Worm (Caenorhabditis elegans) whole organism, L4 larva: Measurements from ENCODE around the gene R13A1.1.

Experiments
- F26F4.8 ChIP-seq: fragments of 200-800 bp; sonication (Bioruptor generic); conservative IDR thresholded peaks from 2 replicates; pipeline ENCODE4 v1.3.6; 2022; ENCODE audit warnings: missing genetic modification characterization, missing compliant biosample characterization
- F37D6.2 ChIP-seq: sonication (generic microtip); optimal IDR thresholded peaks from 2 replicates; lab custom pipeline; 2016; ENCODE audit warnings: mild to moderate bottlenecking, missing genetic modification characterization, missing compliant biosample characterization
- F49E8.2 ChIP-seq: sonication (generic microtip); optimal IDR thresholded peaks from 2 replicates; lab custom pipeline; 2016; ENCODE audit warnings: missing compliant biosample characterization, mild to moderate bottlenecking, missing genetic modification characterization, borderline replicate concordance
- Y105C5A.15 ChIP-seq: fragments of 200-800 bp; sonication (Bioruptor generic); IDR thresholded peaks from 2 replicates; pipeline ENCODE4 v1.3.6; 2022; ENCODE audit warnings: missing genetic modification characterization, missing compliant biosample characterization
- ZK546.5 ChIP-seq, 2 experiments: sonication (generic microtip); optimal IDR thresholded peaks; 2 replicates each; lab custom pipeline; 2017; ENCODE audit warnings: missing biosample characterization in 2 of 2, missing genetic modification characterization in 2 of 2
- ama-1 ChIP-seq: fragments of 150-350 bp; optimal IDR thresholded peaks from 2 replicates; lab custom pipeline; 2014; ENCODE audit warnings: inconsistent platforms, mixed read lengths
- attf-4 ChIP-seq: sonication (generic microtip); optimal IDR thresholded peaks from 3 replicates; lab custom pipeline; 2017; ENCODE audit warnings: missing biosample characterization, missing genetic modification characterization
- ceh-28 ChIP-seq: fragments of 150-350 bp; optimal IDR thresholded peaks from 2 replicates; lab custom pipeline; 2014; ENCODE audit warnings: missing biosample characterization, missing genetic modification reagents, missing genetic modification characterization
- ceh-62 ChIP-seq: sonication (generic microtip); optimal IDR thresholded peaks from 2 replicates; lab custom pipeline; 2017; ENCODE audit warnings: missing biosample characterization, missing genetic modification characterization
- ceh-82 ChIP-seq: sonication (generic microtip); optimal IDR thresholded peaks from 2 replicates; lab custom pipeline; 2017; ENCODE audit warnings: missing biosample characterization, missing genetic modification characterization
- daf-12 ChIP-seq: fragments of 150-350 bp; optimal IDR thresholded peaks from 2 replicates; lab custom pipeline; 2014; ENCODE audit warnings: missing biosample characterization, missing genetic modification reagents, missing genetic modification characterization
- daf-16 ChIP-seq, 3 experiments: sonication (generic microtip); optimal IDR thresholded peaks; 2 replicates each; lab custom pipeline; 2016 to 2017; ENCODE audit warnings: missing genetic modification characterization in 3 of 3, missing genetic modification reagents in 3 of 3, mild to moderate bottlenecking in 2 of 3, missing compliant biosample characterization in 2 of 3, missing biosample characterization in 1 of 3, moderate library complexity in 1 of 3
- dmd-8 ChIP-seq: fragments of 200-800 bp; sonication (Bioruptor generic); IDR thresholded peaks from 2 replicates; pipeline ENCODE4 v1.3.6; 2022; ENCODE audit warnings: missing genetic modification characterization, missing compliant biosample characterization
- dmd-9 ChIP-seq: fragments of 200-800 bp; sonication (Bioruptor generic); IDR thresholded peaks from 2 replicates; pipeline ENCODE4 v1.3.6; 2022; ENCODE audit warnings: missing genetic modification reagents, missing genetic modification characterization, missing compliant biosample characterization
- fos-1 ChIP-seq: fragments of 150-350 bp; optimal IDR thresholded peaks from 2 replicates; lab custom pipeline; 2014; ENCODE audit warnings: missing biosample characterization, missing genetic modification characterization
- gei-8 ChIP-seq: fragments of 200-800 bp; sonication (Bioruptor generic); optimal IDR thresholded peaks from 2 replicates; lab custom pipeline; 2018; ENCODE audit warnings: mild to moderate bottlenecking, missing genetic modification characterization, missing compliant biosample characterization
- hlh-11 ChIP-seq: fragments of 200-800 bp; sonication (Bioruptor generic); optimal IDR thresholded peaks from 2 replicates; lab custom pipeline; 2018; ENCODE audit warnings: mild to moderate bottlenecking, missing genetic modification characterization, missing compliant biosample characterization
- hlh-30 ChIP-seq: sonication (generic microtip); optimal IDR thresholded peaks from 2 replicates; lab custom pipeline; 2017; ENCODE audit warnings: antibody characterized with exemption, mild to moderate bottlenecking, missing genetic modification characterization, missing compliant biosample characterization; ENCODE audit not compliant: insufficient read depth
- hmg-1.1 ChIP-seq: fragments of 200-800 bp; sonication (Bioruptor generic); IDR thresholded peaks from 2 replicates; pipeline ENCODE4 v1.3.6; 2022; ENCODE audit warnings: missing genetic modification reagents, missing genetic modification characterization, missing compliant biosample characterization
- lin-15B ChIP-seq: fragments of 150-350 bp; sonication (generic microtip); optimal IDR thresholded peaks from 3 replicates; lab custom pipeline; 2014; ENCODE audit warnings: missing biosample characterization, missing genetic modification characterization
- lin-38 ChIP-seq: fragments of 200-800 bp; sonication (Bioruptor generic); IDR thresholded peaks from 2 replicates; pipeline ENCODE4 v1.3.6; 2022; ENCODE audit warnings: missing genetic modification reagents, missing genetic modification characterization, missing compliant biosample characterization
- lin-39 ChIP-seq: fragments of 150-350 bp; optimal IDR thresholded peaks from 2 replicates; lab custom pipeline; 2014; ENCODE audit warnings: missing biosample characterization, missing genetic modification reagents, missing genetic modification characterization
- madf-5 ChIP-seq, 2 experiments: fragments of 200-800 bp; sonication (Bioruptor generic); IDR thresholded peaks; 2 replicates each; pipeline ENCODE4 v1.3.6; 2022; ENCODE audit warnings: missing compliant biosample characterization in 2 of 2, missing genetic modification characterization in 2 of 2
- madf-9 ChIP-seq: fragments of 200-800 bp; sonication (Bioruptor generic); conservative IDR thresholded peaks from 2 replicates; pipeline ENCODE4 v1.3.6; 2022; ENCODE audit warnings: missing genetic modification reagents, missing genetic modification characterization, missing compliant biosample characterization
- mep-1 ChIP-seq: fragments of 150-350 bp; sonication (generic microtip); optimal IDR thresholded peaks from 3 replicates; lab custom pipeline; 2014; ENCODE audit warnings: missing biosample characterization, missing genetic modification characterization
- nhr-111 ChIP-seq: fragments of 200-800 bp; sonication (Bioruptor generic); optimal IDR thresholded peaks from 2 replicates; lab custom pipeline; 2018; ENCODE audit warnings: mild to moderate bottlenecking, missing genetic modification characterization, missing compliant biosample characterization
- nhr-28 ChIP-seq: fragments of 150-350 bp; optimal IDR thresholded peaks from 2 replicates; lab custom pipeline; 2014; ENCODE audit warnings: missing biosample characterization, missing genetic modification characterization
- nhr-48 ChIP-seq: sonication (generic microtip); optimal IDR thresholded peaks from 2 replicates; lab custom pipeline; 2016; ENCODE audit warnings: mild to moderate bottlenecking, missing genetic modification characterization, missing compliant biosample characterization
- nhr-77 ChIP-seq: fragments of 150-350 bp; optimal IDR thresholded peaks from 2 replicates; lab custom pipeline; 2014; ENCODE audit warnings: missing biosample characterization, missing genetic modification characterization
- pha-4 ChIP-seq, 2 experiments: fragments of 150-350 bp in 1 of 2; fragments of 200-800 bp in 1 of 2; sonication (Bioruptor generic) in 1 of 2; IDR thresholded peaks in 1 of 2; optimal IDR thresholded peaks in 1 of 2; 2 replicates each; pipeline versions ENCODE4 v1.3.6 to Lab custom; 2014 to 2022; ENCODE audit warnings: missing genetic modification characterization in 2 of 2, missing genetic modification reagents in 2 of 2, missing biosample characterization in 1 of 2, missing compliant biosample characterization in 1 of 2
- php-3 ChIP-seq: fragments of 200-800 bp; sonication (Bioruptor generic); IDR thresholded peaks from 2 replicates; pipeline ENCODE4 v1.3.6; 2022; ENCODE audit warnings: missing genetic modification reagents, missing genetic modification characterization, missing compliant biosample characterization
- pqm-1 ChIP-seq: sonication (generic microtip); optimal IDR thresholded peaks from 2 replicates; lab custom pipeline; 2017; ENCODE audit warnings: missing biosample characterization, missing genetic modification characterization
- sdz-12 ChIP-seq: fragments of 200-800 bp; sonication (Bioruptor generic); optimal IDR thresholded peaks from 2 replicates; lab custom pipeline; 2018; ENCODE audit warnings: mild to moderate bottlenecking, missing genetic modification characterization, missing compliant biosample characterization
- set-16 ChIP-seq: fragments of 200-800 bp; sonication (Bioruptor generic); IDR thresholded peaks from 2 replicates; pipeline ENCODE4 v1.3.6; 2022; ENCODE audit warnings: missing genetic modification reagents, missing genetic modification characterization, missing compliant biosample characterization
- snpc-4 ChIP-seq: fragments of 150-350 bp; optimal IDR thresholded peaks from 2 replicates; lab custom pipeline; 2014; ENCODE audit warnings: missing biosample characterization, missing genetic modification characterization
- spr-3 ChIP-seq: fragments of 200-800 bp; sonication (Bioruptor generic); optimal IDR thresholded peaks from 2 replicates; lab custom pipeline; 2018; ENCODE audit warnings: mild to moderate bottlenecking, missing genetic modification characterization, missing compliant biosample characterization
- unc-39 ChIP-seq: sonication (generic microtip); optimal IDR thresholded peaks from 2 replicates; lab custom pipeline; 2017; ENCODE audit warnings: missing biosample characterization, missing genetic modification characterization
- unc-62 ChIP-seq, 3 experiments: fragments of 150-350 bp in 1 of 3; sonication (generic microtip); optimal IDR thresholded peaks in 2 of 3; peaks in 1 of 3; 1 replicate in 1 of 3; 2 replicates in 2 of 3; lab custom pipeline; 2014 to 2017; ENCODE audit warnings: missing biosample characterization in 3 of 3, missing genetic modification characterization in 3 of 3, missing genetic modification reagents in 3 of 3, missing genotype in 1 of 3
- vab-7 ChIP-seq: fragments of 200-800 bp; sonication (Bioruptor generic); IDR thresholded peaks from 2 replicates; pipeline ENCODE4 v1.3.6; 2022; ENCODE audit warnings: missing genetic modification reagents, missing genetic modification characterization, missing compliant biosample characterization
- ztf-11 ChIP-seq: fragments of 150-350 bp; optimal IDR thresholded peaks from 2 replicates; lab custom pipeline; 2014; ENCODE audit warnings: missing biosample characterization, missing genetic modification characterization
- ztf-7 ChIP-seq: fragments of 150-350 bp; optimal IDR thresholded peaks from 2 replicates; lab custom pipeline; 2014; ENCODE audit warnings: missing biosample characterization, missing genetic modification characterization

Gene R13A1.1

ce11 chrIV:7195734-7196133, 24.1 kb upstream of the R13A1.1 start, which contains the start of gene best-16:
best-16 (minus strand) TSS chrIV:7195834.
- TF ChIP-seq Y105C5A.15 (GFP tag; lab: Robert Waterston, UW) = no peak
- no peak for TF ChIP-seq ztf-11 (tag; lab: Kevin White, UChicago)
- no peak for TF ChIP-seq pqm-1 (tag; lab: Kevin White, UChicago)
- no peak for TF ChIP-seq ceh-82 (tag; lab: Kevin White, UChicago)
- TF ChIP-seq F49E8.2 (tag; lab: Kevin White, UChicago) = no peak
- no peak for TF ChIP-seq hlh-11 (tag; lab: Kevin White, UChicago)
- TF ChIP-seq snpc-4 (tag; lab: Kevin White, UChicago) = no peak
- no peak for TF ChIP-seq ZK546.5 (tag; optimal IDR thresholded peaks at IDR 0.05; lab: Kevin White, UChicago)
- TF ChIP-seq lin-15B (tag; lab: Kevin White, UChicago) = no peak
- no peak for TF ChIP-seq fos-1 (tag; lab: Kevin White, UChicago)
- no peak for TF ChIP-seq dmd-8
- no peak for TF ChIP-seq spr-3 (GFP tag; lab: Kevin White, UChicago)
- no peak for TF ChIP-seq lin-38 (GFP tag; lab: Robert Waterston, UW)

ce11 chrIV:7196853-7197252, 23.0 kb upstream of the R13A1.1 start, which contains the start of gene unc-8:
unc-8 (plus strand) TSS chrIV:7197153.
- no peak for TF ChIP-seq nhr-77 (tag; lab: Kevin White, UChicago)
- TF ChIP-seq ceh-28 (tag; lab: Kevin White, UChicago) = no peak

- TF ChIP-seq lin-38 (GFP tag; lab: Robert Waterston, UW) (no peak), sdz-12 (no peak), hmg-1.1 (GFP tag; lab: Robert Waterston, UW) (no peak), Y105C5A.15 (GFP tag; lab: Robert Waterston, UW) (no peak), snpc-4 (tag; lab: Kevin White, UChicago) (no peak), F37D6.2 (no peak), daf-16 (GFP tag; optimal IDR thresholded peaks at IDR 0.05; lab: Kevin White, UChicago) (no peak), daf-16 (tag; optimal IDR thresholded peaks at IDR 0.05; lab: Kevin White, UChicago) (no peak)
Measured at ce11 chrIV:7203696-7204095, 16.1 kb upstream of the R13A1.1 start, which contains the start of gene R13A1.3. R13A1.3 (plus strand) TSS chrIV:7203996.

- TF ChIP-seq daf-12 (tag; lab: Kevin White, UChicago) (no peak), unc-39 (no peak), F49E8.2 (tag; lab: Kevin White, UChicago) (no peak), attf-4 (tag; lab: Kevin White, UChicago) (no peak), nhr-28 (tag; lab: Kevin White, UChicago) (no peak), gei-8 (GFP tag; lab: Kevin White, UChicago) (no peak), mep-1 (tag; lab: Kevin White, UChicago) (no peak), dmd-8 (no peak)
Measured at ce11 chrIV:7205969-7206368, 13.9 kb upstream of the R13A1.1 start, which contains the start of gene kcc-1. kcc-1 (plus strand) TSS chrIV:7206269.

- TF ChIP-seq set-16 (GFP tag; lab: Robert Waterston, UW) (no peak), hlh-11 (tag; lab: Kevin White, UChicago) (no peak), madf-9 (GFP tag; lab: Robert Waterston, UW) (no peak), dmd-9 (GFP tag; lab: Robert Waterston, UW) (no peak), nhr-48 (no peak), F26F4.8 (GFP tag; lab: Robert Waterston, UW) (no peak), ceh-62 (no peak), unc-62 (GFP tag; optimal IDR thresholded peaks at IDR 0.05 in 1 of 2; lab: Kevin White, UChicago) (no peak), unc-62 (tag; optimal IDR thresholded peaks at IDR 0.05; lab: Kevin White, UChicago) (no peak), lin-39 (tag; lab: Kevin White, UChicago) (no peak), ama-1 (lab: Kevin White, UChicago) (no peak), ceh-28 (tag; lab: Kevin White, UChicago) (no peak), vab-7 (no peak), daf-12 (tag; lab: Kevin White, UChicago) (no peak), pha-4 (GFP tag; IDR thresholded peaks at IDR 0.05; lab: Robert Waterston, UW) (no peak), pha-4 (tag; optimal IDR thresholded peaks at IDR 0.05; lab: Kevin White, UChicago) (no peak), ztf-7 (tag; lab: Kevin White, UChicago) (no peak), hlh-30 (no peak), madf-5 (GFP tag; IDR thresholded peaks at IDR 0.05; lab: Robert Waterston, UW) (no peak), nhr-111 (GFP tag; lab: Kevin White, UChicago) (no peak), php-3 (GFP tag; lab: Robert Waterston, UW) (no peak)
Measured at ce11 chrIV:7208961-7209360, 10.9 kb upstream of the R13A1.1 start.
